Worm (Caenorhabditis elegans) whole organism, late embryonic: ENCODE measurements around the gene flor-1.
A peak's percentile ranks its signal among the peaks of the same experiment; 100 is the strongest.

Source experiments
- C08G9.2 ChIP-seq: sonication (generic microtip); optimal IDR thresholded peaks from 2 replicates; lab custom pipeline; 2016; ENCODE audit warnings: mild to moderate bottlenecking, missing genetic modification characterization, moderate library complexity, missing compliant biosample characterization
- C38D4.7 ChIP-seq: fragments of 200-800 bp; sonication (Bioruptor generic); optimal IDR thresholded peaks from 2 replicates; lab custom pipeline; 2018; ENCODE audit warnings: mild to moderate bottlenecking, missing genetic modification characterization, moderate library complexity, missing compliant biosample characterization
- F13H6.1 ChIP-seq: sonication (generic microtip); optimal IDR thresholded peaks from 2 replicates; lab custom pipeline; 2016; ENCODE audit warnings: missing genetic modification characterization, missing compliant biosample characterization
- K02D7.2 ChIP-seq: sonication (generic microtip); optimal IDR thresholded peaks from 2 replicates; lab custom pipeline; 2017; ENCODE audit warnings: mild to moderate bottlenecking, missing genetic modification characterization, missing compliant biosample characterization
- T23F11.4 ChIP-seq: fragments of 200-800 bp; sonication (Bioruptor generic); optimal IDR thresholded peaks from 2 replicates; lab custom pipeline; 2018; ENCODE audit warnings: mild to moderate bottlenecking, missing genetic modification characterization, missing compliant biosample characterization
- Y22D7AL.16 ChIP-seq: sonication (generic microtip); optimal IDR thresholded peaks from 2 replicates; lab custom pipeline; 2016; ENCODE audit warnings: missing genetic modification characterization, missing compliant biosample characterization
- ceh-14 ChIP-seq: sonication (generic microtip); optimal IDR thresholded peaks from 2 replicates; lab custom pipeline; 2016; ENCODE audit warnings: missing genotype, missing genetic modification characterization, missing compliant biosample characterization
- ceh-18 ChIP-seq: sonication (generic microtip); optimal IDR thresholded peaks from 2 replicates; lab custom pipeline; 2016; ENCODE audit warnings: missing genetic modification characterization, missing compliant biosample characterization
- ceh-24 ChIP-seq: sonication (generic microtip); optimal IDR thresholded peaks from 2 replicates; lab custom pipeline; 2016; ENCODE audit warnings: mild to moderate bottlenecking, missing genetic modification characterization, missing compliant biosample characterization
- ceh-31 ChIP-seq: sonication (generic microtip); optimal IDR thresholded peaks from 2 replicates; lab custom pipeline; 2016; ENCODE audit warnings: missing genetic modification characterization, missing compliant biosample characterization
- ceh-34 ChIP-seq: sonication (generic microtip); optimal IDR thresholded peaks from 2 replicates; lab custom pipeline; 2016; ENCODE audit warnings: mild to moderate bottlenecking, missing genetic modification characterization, missing compliant biosample characterization
- ceh-48 ChIP-seq: sonication (generic microtip); optimal IDR thresholded peaks from 2 replicates; lab custom pipeline; 2016; ENCODE audit warnings: missing genetic modification characterization, inconsistent platforms, missing compliant biosample characterization
- ceh-6 ChIP-seq: fragments of 200-800 bp; sonication (Bioruptor generic); optimal IDR thresholded peaks from 2 replicates; lab custom pipeline; 2018; ENCODE audit warnings: mild to moderate bottlenecking, missing genetic modification characterization, missing compliant biosample characterization
- che-1 ChIP-seq: sonication (generic microtip); optimal IDR thresholded peaks from 2 replicates; lab custom pipeline; 2016; ENCODE audit warnings: mild to moderate bottlenecking, missing genetic modification characterization, missing compliant biosample characterization
- dve-1 ChIP-seq: sonication (generic microtip); optimal IDR thresholded peaks from 2 replicates; lab custom pipeline; 2017; ENCODE audit warnings: antibody characterized with exemption, mild to moderate bottlenecking, missing genetic modification characterization, missing compliant biosample characterization
- elt-2 ChIP-seq: sonication (generic microtip); optimal IDR thresholded peaks from 2 replicates; lab custom pipeline; 2016; ENCODE audit warnings: missing genetic modification reagents, missing genetic modification characterization, missing compliant biosample characterization
- eyg-1 ChIP-seq: sonication (generic microtip); optimal IDR thresholded peaks from 2 replicates; lab custom pipeline; 2016; ENCODE audit warnings: missing genotype, missing genetic modification characterization, missing compliant biosample characterization
- fkh-6 ChIP-seq: sonication (generic microtip); optimal IDR thresholded peaks from 2 replicates; lab custom pipeline; 2016; ENCODE audit warnings: missing genetic modification characterization, missing compliant biosample characterization
- hlh-13 ChIP-seq: fragments of 200-800 bp; sonication (Bioruptor generic); optimal IDR thresholded peaks from 2 replicates; lab custom pipeline; 2018; ENCODE audit warnings: mild to moderate bottlenecking, missing genetic modification characterization, missing compliant biosample characterization
- hlh-30 ChIP-seq: sonication (generic microtip); optimal IDR thresholded peaks from 2 replicates; lab custom pipeline; 2017; ENCODE audit warnings: antibody characterized with exemption, missing genetic modification characterization, missing compliant biosample characterization; ENCODE audit not compliant: insufficient read depth
- hlh-6 ChIP-seq: sonication (generic microtip); optimal IDR thresholded peaks from 2 replicates; lab custom pipeline; 2016; ENCODE audit warnings: missing genotype, missing genetic modification characterization, missing compliant biosample characterization
- lim-6 ChIP-seq: sonication (generic microtip); optimal IDR thresholded peaks from 2 replicates; lab custom pipeline; 2016; ENCODE audit warnings: missing genetic modification characterization, missing compliant biosample characterization
- lin-11 ChIP-seq: fragments of 200-800 bp; sonication (Bioruptor generic); optimal IDR thresholded peaks from 2 replicates; lab custom pipeline; 2018; ENCODE audit warnings: mild to moderate bottlenecking, missing genetic modification characterization, missing compliant biosample characterization
- madf-2 ChIP-seq: sonication (generic microtip); optimal IDR thresholded peaks from 2 replicates; lab custom pipeline; 2017; ENCODE audit warnings: missing genetic modification characterization, missing compliant biosample characterization
- mec-3 ChIP-seq: sonication (generic microtip); optimal IDR thresholded peaks from 2 replicates; lab custom pipeline; 2016; ENCODE audit warnings: borderline replicate concordance, missing genetic modification characterization, missing compliant biosample characterization
- nfya-1 ChIP-seq: sonication (generic microtip); optimal IDR thresholded peaks from 2 replicates; lab custom pipeline; 2017; ENCODE audit warnings: missing genetic modification characterization, mild to moderate bottlenecking, missing compliant biosample characterization, antibody characterized with exemption, moderate library complexity
- nhr-232 ChIP-seq: sonication (generic microtip); optimal IDR thresholded peaks from 2 replicates; lab custom pipeline; 2016; ENCODE audit warnings: missing genetic modification characterization, missing compliant biosample characterization
- npax-4 ChIP-seq: sonication (generic microtip); optimal IDR thresholded peaks from 2 replicates; lab custom pipeline; 2016; ENCODE audit warnings: missing genetic modification characterization, missing compliant biosample characterization
- odd-2 ChIP-seq: sonication (generic microtip); optimal IDR thresholded peaks from 2 replicates; lab custom pipeline; 2017; ENCODE audit warnings: antibody characterized with exemption, mild to moderate bottlenecking, missing genetic modification characterization, missing compliant biosample characterization
- pag-3 ChIP-seq: sonication (generic microtip); optimal IDR thresholded peaks from 2 replicates; lab custom pipeline; 2016; ENCODE audit warnings: missing compliant biosample characterization, missing genetic modification characterization, borderline replicate concordance
- pha-4 ChIP-seq: fragments of 150-350 bp; optimal IDR thresholded peaks from 2 replicates; lab custom pipeline; 2018; ENCODE audit warnings: missing biosample characterization, missing genetic modification reagents, missing genetic modification characterization
- sdc-2 ChIP-seq: sonication (generic microtip); optimal IDR thresholded peaks from 2 replicates; lab custom pipeline; 2016; ENCODE audit warnings: missing genotype, missing genetic modification characterization, missing compliant biosample characterization
- tbx-2 ChIP-seq: sonication (generic microtip); optimal IDR thresholded peaks from 2 replicates; lab custom pipeline; 2016; ENCODE audit warnings: missing genetic modification characterization, missing compliant biosample characterization
- ttx-3 ChIP-seq: sonication (generic microtip); optimal IDR thresholded peaks from 2 replicates; lab custom pipeline; 2016; ENCODE audit warnings: missing genetic modification reagents, missing genetic modification characterization, missing compliant biosample characterization
- unc-3 ChIP-seq, 2 experiments: fragments of 200-800 bp in 1 of 2; sonication (Bioruptor generic) in 1 of 2; sonication (generic microtip) in 1 of 2; conservative IDR thresholded peaks in 1 of 2; optimal IDR thresholded peaks in 1 of 2; 2 replicates each; pipeline versions ENCODE4 v1.3.6 to Lab custom; 2016 to 2022; ENCODE audit warnings: missing compliant biosample characterization in 2 of 2, missing genetic modification characterization in 2 of 2, missing genetic modification reagents in 1 of 2
- unc-42 ChIP-seq: sonication (generic microtip); optimal IDR thresholded peaks from 2 replicates; lab custom pipeline; 2016; ENCODE audit warnings: missing genotype, missing genetic modification characterization, missing compliant biosample characterization
- ztf-16 ChIP-seq: sonication (generic microtip); optimal IDR thresholded peaks from 2 replicates; lab custom pipeline; 2017; ENCODE audit warnings: missing genetic modification characterization, missing compliant biosample characterization

Gene flor-1

DNA sequence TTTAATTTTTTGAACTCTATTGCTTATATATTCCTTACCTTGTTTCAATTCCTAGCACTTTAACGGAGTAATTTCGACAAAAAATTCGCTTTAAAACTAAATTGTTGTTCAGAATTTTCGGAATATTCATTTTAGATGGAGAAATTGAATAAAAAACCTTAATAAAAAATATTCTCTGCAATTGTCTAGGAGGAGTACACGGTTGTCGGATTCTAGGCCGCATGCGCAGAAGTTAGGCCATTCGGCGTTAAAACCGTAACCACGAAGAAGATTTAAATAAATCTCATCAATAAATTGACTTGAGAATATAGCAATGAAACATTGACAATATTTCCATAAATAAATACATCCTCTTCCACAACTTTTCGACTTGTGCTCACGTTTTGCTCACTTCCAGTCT is 37.1 kb downstream of the flor-1 start, which contains the start of the genes C01G10.10 and C01G10.9 (continued):
- TF ChIP-seq lin-11 (tag; lab: Kevin White, UChicago) (no peak), che-1 (tag; lab: Kevin White, UChicago) (no peak), odd-2 (tag; lab: Kevin White, UChicago) (no peak), hlh-6 (no peak), ceh-24 (tag; lab: Kevin White, UChicago) (no peak), mec-3 (no peak), elt-2 (tag; lab: Kevin White, UChicago) (peak; percentile 81), ceh-34 (tag; lab: Kevin White, UChicago) (peak; percentile 9), dve-1 (no peak), ceh-48 (no peak), eyg-1 (tag; lab: Kevin White, UChicago) (peak; percentile 4), Y22D7AL.16 (tag; lab: Kevin White, UChicago) (no peak), unc-42 (tag; lab: Kevin White, UChicago) (peak; percentile 27), K02D7.2 (tag; lab: Kevin White, UChicago) (no peak), fkh-6 (tag; lab: Kevin White, UChicago) (peak; percentile 33), hlh-30 (no peak), ceh-18 (no peak), F13H6.1 (tag; lab: Kevin White, UChicago) (peak; percentile 46), C08G9.2 (tag; lab: Kevin White, UChicago) (peak; percentile 93), ceh-6 (GFP tag; lab: Kevin White, UChicago) (no peak), madf-2 (no peak), ceh-31 (peak; percentile 90), unc-3 (GFP tag; conservative IDR thresholded peaks at IDR 0.05; lab: Robert Waterston, UW) (no peak), unc-3 (tag; optimal IDR thresholded peaks at IDR 0.05; lab: Kevin White, UChicago) (no peak), npax-4 (tag; lab: Kevin White, UChicago) (no peak), C38D4.7 (GFP tag; lab: Kevin White, UChicago) (no peak), nhr-232 (no peak), tbx-2 (tag; lab: Kevin White, UChicago) (peak; percentile 87), sdc-2 (peak; percentile 27)

ce11 chrV:15078560-15078959 is 40.9 kb downstream of the flor-1 start:
- no peak for TF ChIP-seq hlh-13
- TF ChIP-seq ceh-24 (tag; lab: Kevin White, UChicago), result no peak
- no peak for TF ChIP-seq ceh-18
- TF ChIP-seq F13H6.1 (tag; lab: Kevin White, UChicago), result no peak
- no peak for TF ChIP-seq ttx-3 (tag; lab: Kevin White, UChicago)
- TF ChIP-seq hlh-30, result no peak
- TF ChIP-seq T23F11.4 (GFP tag; lab: Kevin White, UChicago), result no peak
- no peak for TF ChIP-seq ceh-14 (tag; lab: Kevin White, UChicago)
- no peak for TF ChIP-seq lim-6 (tag; lab: Kevin White, UChicago)
- TF ChIP-seq nfya-1, result no peak
- TF ChIP-seq, all 69 proteins: peak for 0

DNA sequence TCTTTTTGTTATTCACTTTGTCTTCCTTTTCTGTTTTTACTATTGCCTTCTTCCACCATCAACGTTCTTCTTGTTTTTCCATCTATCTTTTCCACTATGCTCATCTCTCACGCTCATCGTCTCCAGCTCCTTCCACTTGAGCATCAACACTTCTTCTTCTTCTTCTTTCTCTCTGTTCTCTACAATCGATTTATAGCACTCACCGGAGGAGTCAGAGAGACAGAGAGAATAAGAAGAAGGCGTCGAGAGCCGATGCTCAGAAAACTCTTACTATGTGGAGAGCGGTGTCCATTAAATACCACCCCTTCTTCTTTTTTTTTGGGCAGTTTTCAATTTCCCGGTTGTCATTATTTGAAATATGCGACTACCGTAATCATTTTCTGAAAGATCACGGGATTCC is 44.5 kb downstream of the flor-1 start:
- TF ChIP-seq F13H6.1 (tag; lab: Kevin White, UChicago) (no peak), pha-4 (tag; lab: Kevin White, UChicago) (no peak), unc-42 (tag; lab: Kevin White, UChicago) (peak; percentile 29), hlh-30 (no peak), ztf-16 (tag; lab: Kevin White, UChicago) (no peak), lin-11 (tag; lab: Kevin White, UChicago) (no peak), ceh-31 (peak; percentile 47), pag-3 (tag; lab: Kevin White, UChicago) (no peak), ceh-48 (peak; percentile 58), Y22D7AL.16 (tag; lab: Kevin White, UChicago) (no peak), lim-6 (tag; lab: Kevin White, UChicago) (no peak)
